Worm (Caenorhabditis elegans): ENCODE data around the gene F13D12.8.

Gene F13D12.8

DNA sequence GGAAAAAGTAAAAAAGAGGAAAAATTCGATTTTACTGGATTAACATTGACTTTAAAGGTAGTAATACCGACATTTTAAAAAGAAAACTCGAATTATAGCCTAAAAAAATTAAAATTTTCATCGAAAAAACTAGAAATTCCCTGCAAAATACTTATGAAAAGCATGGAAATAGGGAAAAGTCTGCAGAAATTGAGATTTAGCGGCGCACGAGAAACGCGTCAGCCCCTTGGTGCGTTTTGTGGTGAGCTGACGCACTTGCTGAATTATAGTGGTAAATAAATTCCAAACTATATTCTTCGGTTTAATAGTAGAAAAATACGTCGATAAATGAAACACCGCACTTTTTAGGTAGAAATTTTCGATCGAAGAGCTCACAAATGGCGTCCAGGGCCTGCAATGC lies 38.0 kb downstream of the F13D12.8 start (continued):
- TF ChIP-seq unc-62 (GFP tag; optimal IDR thresholded peaks at IDR 0.05) (no peak), hlh-1 (tag; optimal IDR thresholded peaks at IDR 0.05) (no peak), mls-2 (tag; optimal IDR thresholded peaks at IDR 0.05) (no peak), snpc-4 (tag; optimal IDR thresholded peaks at IDR 0.05) (no peak), nhr-76 (tag; optimal IDR thresholded peaks at IDR 0.05) (no peak), lsy-2 (tag; optimal IDR thresholded peaks at IDR 0.05) (peak; percentile 18), nhr-28 (tag; optimal IDR thresholded peaks at IDR 0.05) (no peak)

ce11 chrII:11690868-11691267 lies 41.5 kb downstream of the F13D12.8 start:
- no peak for TF ChIP-seq ztf-11 (tag; optimal IDR thresholded peaks at IDR 0.05)
- TF ChIP-seq mls-2 (tag; optimal IDR thresholded peaks at IDR 0.05) = no peak
- no peak for TF ChIP-seq ces-1 (GFP tag; optimal IDR thresholded peaks at IDR 0.05)
- TF ChIP-seq ham-2 (GFP tag; optimal IDR thresholded peaks at IDR 0.05) = no peak
- TF ChIP-seq bed-3 (GFP tag; optimal IDR thresholded peaks at IDR 0.05) = no peak
- TF ChIP-seq nhr-28 (tag; optimal IDR thresholded peaks at IDR 0.05) = no peak
- no peak for TF ChIP-seq ceh-83 (GFP tag; optimal IDR thresholded peaks at IDR 0.05)
- no peak for TF ChIP-seq nhr-237 (tag; optimal IDR thresholded peaks at IDR 0.05)
- no peak for TF ChIP-seq drap-1 (GFP tag; optimal IDR thresholded peaks at IDR 0.05)

ce11 chrII:11689941-11690340 lies 42.5 kb downstream of the F13D12.8 start:
- TF ChIP-seq zip-8 (tag; optimal IDR thresholded peaks at IDR 0.05) (no peak), drap-1 (GFP tag; optimal IDR thresholded peaks at IDR 0.05) (no peak)

- TF ChIP-seq lin-13 (tag; optimal IDR thresholded peaks at IDR 0.05) (no peak), flh-1 (GFP tag; optimal IDR thresholded peaks at IDR 0.05) (no peak), drap-1 (GFP tag; optimal IDR thresholded peaks at IDR 0.05) (no peak), sem-2 (GFP tag; optimal IDR thresholded peaks at IDR 0.05) (no peak), ceh-43 (GFP tag; optimal IDR thresholded peaks at IDR 0.05) (no peak), mep-1 (tag; optimal IDR thresholded peaks at IDR 0.05) (no peak), nhr-2 (tag; optimal IDR thresholded peaks at IDR 0.05) (no peak), hlh-1 (tag; optimal IDR thresholded peaks at IDR 0.05) (no peak), sptf-1 (tag; optimal IDR thresholded peaks at IDR 0.05) (no peak), nhr-12 (tag; optimal IDR thresholded peaks at IDR 0.05) (no peak), unc-62 (GFP tag; optimal IDR thresholded peaks at IDR 0.05) (no peak), unc-39 (tag; optimal IDR thresholded peaks at IDR 0.05) (no peak), ceh-83 (GFP tag; optimal IDR thresholded peaks at IDR 0.05) (no peak), bed-3 (GFP tag; optimal IDR thresholded peaks at IDR 0.05) (no peak), nhr-76 (tag; optimal IDR thresholded peaks at IDR 0.05) (no peak), ztf-11 (tag; optimal IDR thresholded peaks at IDR 0.05) (no peak), ces-1 (GFP tag; optimal IDR thresholded peaks at IDR 0.05) (no peak), elt-3 (tag; optimal IDR thresholded peaks at IDR 0.05) (no peak), blmp-1 (tag; optimal IDR thresholded peaks at IDR 0.05) (no peak)
These were observed 43.8 kb downstream of the F13D12.8 start, which contains the start of gene kel-1 for ce11 chrII:11688643-11689042. TSS of gene kel-1 (plus strand) at chrII:11688943.

ce11 chrII:11688011-11688410 lies 44.4 kb downstream of the F13D12.8 start:
- TF ChIP-seq ceh-43 (GFP tag; optimal IDR thresholded peaks at IDR 0.05) = no peak
- TF ChIP-seq mab-5 (tag; optimal IDR thresholded peaks at IDR 0.05) = no peak
- TF ChIP-seq lin-32 (GFP tag; optimal IDR thresholded peaks at IDR 0.05) = no peak
- TF ChIP-seq lin-13 (tag; optimal IDR thresholded peaks at IDR 0.05) = no peak
- TF ChIP-seq cnd-1 (tag; optimal IDR thresholded peaks at IDR 0.05) = peak; percentile 70
- TF ChIP-seq ceh-39 (tag; optimal IDR thresholded peaks at IDR 0.05) = no peak
- no peak for TF ChIP-seq hlh-1 (tag; optimal IDR thresholded peaks at IDR 0.05)
- TF ChIP-seq sem-2 (GFP tag; optimal IDR thresholded peaks at IDR 0.05) = no peak
- no peak for TF ChIP-seq sptf-1 (tag; optimal IDR thresholded peaks at IDR 0.05)
- no peak for TF ChIP-seq snpc-4 (tag; optimal IDR thresholded peaks at IDR 0.05)
- TF ChIP-seq zip-8 (tag; optimal IDR thresholded peaks at IDR 0.05) = no peak
- TF ChIP-seq elt-3 (tag; optimal IDR thresholded peaks at IDR 0.05) = no peak
- TF ChIP-seq nhr-237 (tag; optimal IDR thresholded peaks at IDR 0.05) = no peak
- peak; percentile 79 for TF ChIP-seq ces-1 (GFP tag; optimal IDR thresholded peaks at IDR 0.05)
- TF ChIP-seq unc-120 (tag; optimal IDR thresholded peaks at IDR 0.05; ENCODE audit: poor library complexity, severe bottlenecking) = peak; percentile 46

DNA sequence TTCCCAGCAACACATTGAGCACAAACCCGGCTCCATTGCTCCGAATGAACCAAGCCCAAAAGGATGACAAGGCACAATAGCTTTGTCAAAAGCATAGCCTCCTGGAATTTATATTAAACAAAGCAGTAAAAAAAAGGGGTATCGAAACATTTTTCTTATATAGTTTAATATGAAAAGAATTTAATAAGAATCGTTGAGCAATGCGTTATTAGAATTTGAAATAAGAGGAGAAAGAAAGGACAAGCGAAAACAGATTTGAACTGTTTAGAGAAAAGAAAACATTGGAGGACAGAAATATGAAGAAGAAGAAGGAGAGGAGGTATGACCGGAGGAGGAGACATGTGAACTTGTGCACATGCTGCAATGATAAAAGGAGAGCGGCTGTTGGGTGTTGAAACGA lies 47.2 kb downstream of the F13D12.8 start, which contains the start of gene C47D12.5:
Gene C47D12.5, minus strand, starts transcription at position 101 of the 400 bp plus-strand sequence.
- TF ChIP-seq lin-13 (tag; optimal IDR thresholded peaks at IDR 0.05) (no peak), nhr-2 (tag; optimal IDR thresholded peaks at IDR 0.05) (no peak), ces-1 (GFP tag; optimal IDR thresholded peaks at IDR 0.05) (no peak), cnd-1 (tag; optimal IDR thresholded peaks at IDR 0.05) (no peak), pha-4 (tag; optimal IDR thresholded peaks at IDR 0.05) (no peak), nhr-237 (tag; optimal IDR thresholded peaks at IDR 0.05) (no peak), nhr-76 (tag; optimal IDR thresholded peaks at IDR 0.05) (no peak), mep-1 (tag; optimal IDR thresholded peaks at IDR 0.05) (no peak), unc-62 (GFP tag; optimal IDR thresholded peaks at IDR 0.05) (no peak)
